In the genomic region with DNA sequence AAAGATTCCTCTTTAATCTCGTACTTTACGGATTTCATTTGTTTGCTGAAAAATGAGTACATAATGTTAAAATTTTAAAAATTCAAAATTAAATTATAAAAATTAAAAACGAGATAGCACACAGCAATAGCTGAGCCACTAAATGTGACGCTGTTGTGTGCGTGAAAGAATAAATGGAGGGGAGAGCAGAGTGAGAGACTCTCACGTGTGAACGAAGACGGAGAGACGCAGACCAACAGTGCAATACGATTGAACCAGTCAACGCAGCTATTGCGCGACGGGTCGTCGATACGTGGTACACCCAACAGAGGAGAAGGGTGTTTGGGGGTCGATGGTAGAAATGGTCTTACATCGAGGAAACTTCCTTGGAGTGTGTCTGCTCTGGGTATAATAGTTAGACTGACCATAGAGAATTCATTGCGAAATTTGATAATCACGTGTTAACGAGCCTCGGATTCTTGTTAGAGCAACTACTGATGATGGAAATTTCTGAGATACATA, we compare ENCODE assay signal across 7 worm cellular contexts.
TF ChIP-seq lines count a peak whose summit lies in the region.

A gene (minus strand): TSS at position 51 of the 501 bp plus-strand sequence.

TF ChIP-seq in whole organism, L1 larva, 84 proteins besides CTCF, POLR2A, EP300 and RAD21 (continues in another document):
- TF ChIP-seq efl-1 (optimal IDR thresholded peaks at IDR 0.05; lab: Kevin White, UChicago) (peak in 1 of 2 experiments; percentile 7), efl-1 (GFP tag; optimal IDR thresholded peaks at IDR 0.05 in 1 of 2; lab: Kevin White, UChicago) (peak in 1 of 2 experiments; percentile 3), nhr-47 (tag; optimal IDR thresholded peaks at IDR 0.05; lab: Kevin White, UChicago) (peak; percentile 16), nhr-20 (tag; optimal IDR thresholded peaks at IDR 0.05; lab: Kevin White, UChicago) (no peak), mep-1 (tag; optimal IDR thresholded peaks at IDR 0.05; lab: Kevin White, UChicago) (peak; percentile 8), lin-35 (GFP tag; optimal IDR thresholded peaks at IDR 0.05; lab: Kevin White, UChicago) (peak in 1 of 2 experiments; percentile 29), nhr-71 (tag; optimal IDR thresholded peaks at IDR 0.05; lab: Kevin White, UChicago) (peak; percentile 0), jun-1 (tag; optimal IDR thresholded peaks at IDR 0.05; lab: Kevin White, UChicago) (no peak), swsn-7 (tag; optimal IDR thresholded peaks at IDR 0.05; lab: Kevin White, UChicago) (peak; percentile 13), hlh-4 (tag; optimal IDR thresholded peaks at IDR 0.05; lab: Kevin White, UChicago) (no peak), fos-1 (tag; optimal IDR thresholded peaks at IDR 0.05; lab: Kevin White, UChicago) (no peak), isw-1 (GFP tag; IDR thresholded peaks at IDR 0.05; lab: Robert Waterston, UW) (no peak)

TF ChIP-seq in whole organism, L3 larva, 47 proteins besides CTCF, POLR2A, EP300 and RAD21:
- TF ChIP-seq egl-5 (tag; optimal IDR thresholded peaks at IDR 0.05; lab: Kevin White, UChicago) (no peak), nfya-1 (tag; optimal IDR thresholded peaks at IDR 0.05; lab: Kevin White, UChicago; ENCODE audit: insufficient read depth) (peak; percentile 22), ama-1 (optimal IDR thresholded peaks at IDR 0.05; lab: Kevin White, UChicago) (no peak), hmg-11 (tag; optimal IDR thresholded peaks at IDR 0.05; lab: Kevin White, UChicago) (peak; percentile 11)

TF ChIP-seq in whole organism, L4 larva, 104 proteins besides CTCF, POLR2A, EP300 and RAD21:
- TF ChIP-seq dmd-9 (GFP tag; IDR thresholded peaks at IDR 0.05; lab: Robert Waterston, UW) (no peak), gei-8 (GFP tag; optimal IDR thresholded peaks at IDR 0.05; lab: Kevin White, UChicago) (no peak), mep-1 (tag; optimal IDR thresholded peaks at IDR 0.05; lab: Kevin White, UChicago) (no peak), hmg-1.1 (GFP tag; IDR thresholded peaks at IDR 0.05; lab: Robert Waterston, UW) (peak; percentile 53), nhr-76 (tag; optimal IDR thresholded peaks at IDR 0.05; lab: Kevin White, UChicago) (no peak), hlh-30 (tag; optimal IDR thresholded peaks at IDR 0.05; lab: Kevin White, UChicago; ENCODE audit: insufficient read depth) (peak; percentile 66), mes-2 (tag; optimal IDR thresholded peaks at IDR 0.05; lab: Kevin White, UChicago; ENCODE audit: poor library complexity, severe bottlenecking) (no peak), dmd-8 (GFP tag; IDR thresholded peaks at IDR 0.05; lab: Robert Waterston, UW) (peak; percentile 52; the same call in 1 of the 2 replicates), aha-1 (tag; lab: Kevin White, UChicago) (peak; percentile 96), ZK337.2 (GFP tag; IDR thresholded peaks at IDR 0.05; lab: Robert Waterston, UW) (no peak)
TF ChIP-seq in whole organism, L4 larva: peak in this region for 4.

TF ChIP-seq in whole organism, early embryonic, 17 proteins besides CTCF, POLR2A, EP300 and RAD21:
- TF ChIP-seq hmg-4 (GFP tag; optimal IDR thresholded peaks at IDR 0.05; lab: Kevin White, UChicago) (peak; percentile 4), flt-1 (GFP tag; IDR thresholded peaks at IDR 0.05; lab: Robert Waterston, UW) (no peak), F13C5.2 (tag; optimal IDR thresholded peaks at IDR 0.05; lab: Kevin White, UChicago) (no peak), ceh-13 (GFP tag; optimal IDR thresholded peaks at IDR 0.05; lab: Kevin White, UChicago) (no peak), aly-1 (tag; optimal IDR thresholded peaks at IDR 0.05; lab: Kevin White, UChicago) (no peak)
TF ChIP-seq in whole organism, early embryonic: peak in this region for 1.

TF ChIP-seq in whole organism, late embryonic, 69 proteins besides CTCF, POLR2A, EP300 and RAD21:
- TF ChIP-seq ceh-31 (tag; optimal IDR thresholded peaks at IDR 0.05; lab: Kevin White, UChicago): peak; percentile 24
- no peak for TF ChIP-seq unc-86 (tag; optimal IDR thresholded peaks at IDR 0.05; lab: Kevin White, UChicago)
- peak; percentile 61 for TF ChIP-seq nfya-1 (tag; optimal IDR thresholded peaks at IDR 0.05; lab: Kevin White, UChicago)
- TF ChIP-seq sdc-2 (tag; optimal IDR thresholded peaks at IDR 0.05; lab: Kevin White, UChicago): peak; percentile 1
- peak; percentile 73 for TF ChIP-seq hlh-30 (tag; optimal IDR thresholded peaks at IDR 0.05; lab: Kevin White, UChicago; ENCODE audit: insufficient read depth)

TF ChIP-seq in whole organism, mixed stage, embryonic, 35 proteins besides CTCF, POLR2A, EP300 and RAD21:
- no peak for TF ChIP-seq ceh-83 (GFP tag; optimal IDR thresholded peaks at IDR 0.05; lab: Kevin White, UChicago)
- TF ChIP-seq pha-4 (tag; optimal IDR thresholded peaks at IDR 0.05; lab: Kevin White, UChicago): peak; percentile 14
- no peak for TF ChIP-seq ceh-39 (tag; optimal IDR thresholded peaks at IDR 0.05; lab: Kevin White, UChicago)

TF ChIP-seq in whole organism, young adult, 124 proteins besides CTCF, POLR2A, EP300 and RAD21:
- TF ChIP-seq ztf-28 (GFP tag; IDR thresholded peaks at IDR 0.05; lab: Robert Waterston, UW) (no peak), cebp-1 (GFP tag; IDR thresholded peaks at IDR 0.05; lab: Robert Waterston, UW) (peak; percentile 67), cebp-1 (tag; optimal IDR thresholded peaks at IDR 0.05; lab: Kevin White, UChicago) (peak; percentile 80), hmg-1.2 (GFP tag; IDR thresholded peaks at IDR 0.05; lab: Robert Waterston, UW) (peak; percentile 81; the same call in 1 of the 2 replicates)
